Worm (Caenorhabditis elegans): ENCODE measurements around the gene ins-16.

The ins-16 gene

DNA sequence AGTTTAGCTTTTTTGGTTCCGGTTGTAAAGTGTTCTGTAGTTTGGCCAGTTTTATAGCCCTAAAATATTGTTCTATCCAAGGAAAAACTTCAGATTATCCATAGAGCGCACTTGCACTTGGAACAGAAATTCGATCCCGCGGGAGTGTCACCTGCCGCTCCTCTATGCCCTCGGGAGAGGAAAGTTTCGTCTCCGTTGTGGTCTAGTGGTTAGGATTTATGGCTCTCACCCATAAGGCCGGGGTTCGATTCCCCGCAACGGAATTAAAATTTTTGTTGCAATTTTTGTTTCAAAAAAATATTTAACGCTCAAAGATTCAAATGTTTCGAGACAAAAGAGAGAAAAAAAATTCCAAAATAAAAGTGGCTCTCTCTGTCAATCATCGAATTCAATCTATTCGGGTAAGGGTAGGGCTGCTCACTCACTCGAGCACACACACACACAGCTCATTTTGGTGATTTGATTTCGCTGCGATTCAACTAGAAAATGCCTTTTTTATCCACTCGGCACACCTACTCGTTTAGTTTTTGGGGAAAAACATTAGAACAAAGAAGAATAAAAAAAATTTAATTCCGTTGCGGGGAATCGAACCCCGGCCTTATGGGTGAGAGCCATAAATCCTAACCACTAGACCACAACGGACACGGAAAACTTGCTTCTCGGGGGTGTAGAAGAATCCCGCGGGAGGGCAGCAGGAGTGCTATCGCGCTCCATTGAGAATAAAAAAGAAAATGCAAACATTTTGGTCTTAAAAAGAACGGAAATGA lies 28.2 kb downstream of the ins-16 start (continued):
- TF ChIP-seq madf-5 (GFP tag; IDR thresholded peaks at IDR 0.05) (peak; percentile 80 to 81; a peak in 2 of 4 replicates), hmg-1.1 (GFP tag; IDR thresholded peaks at IDR 0.05) (peak; percentile 42), R02D3.7 (tag; optimal IDR thresholded peaks at IDR 0.05) (no peak), unc-62 (GFP tag; optimal IDR thresholded peaks at IDR 0.05 in 1 of 2) (peak in 1 of 2 experiments; percentile 52), unc-62 (tag; optimal IDR thresholded peaks at IDR 0.05) (no peak), egl-27 (tag; optimal IDR thresholded peaks at IDR 0.05) (no peak), set-16 (GFP tag; IDR thresholded peaks at IDR 0.05) (peak; percentile 21; the same call in 1 of the 2 replicates), rbr-2 (tag; optimal IDR thresholded peaks at IDR 0.05) (peak; percentile 22), daf-8 (GFP tag; IDR thresholded peaks at IDR 0.05) (no peak), nhr-6 (tag; optimal IDR thresholded peaks at IDR 0.05) (no peak), egl-43 (GFP tag; IDR thresholded peaks at IDR 0.05) (peak; percentile 76), ceh-32 (tag; optimal IDR thresholded peaks at IDR 0.05; ENCODE audit: poor library complexity) (no peak), dve-1 (tag; optimal IDR thresholded peaks at IDR 0.05; ENCODE audit: insufficient read depth) (peak; percentile 34), spr-1 (tag; optimal IDR thresholded peaks at IDR 0.05) (peak; percentile 51), vab-7 (GFP tag; IDR thresholded peaks at IDR 0.05) (peak; percentile 74), cey-2 (tag; optimal IDR thresholded peaks at IDR 0.05; ENCODE audit: borderline replicate concordance, insufficient read depth) (no peak)

DNA sequence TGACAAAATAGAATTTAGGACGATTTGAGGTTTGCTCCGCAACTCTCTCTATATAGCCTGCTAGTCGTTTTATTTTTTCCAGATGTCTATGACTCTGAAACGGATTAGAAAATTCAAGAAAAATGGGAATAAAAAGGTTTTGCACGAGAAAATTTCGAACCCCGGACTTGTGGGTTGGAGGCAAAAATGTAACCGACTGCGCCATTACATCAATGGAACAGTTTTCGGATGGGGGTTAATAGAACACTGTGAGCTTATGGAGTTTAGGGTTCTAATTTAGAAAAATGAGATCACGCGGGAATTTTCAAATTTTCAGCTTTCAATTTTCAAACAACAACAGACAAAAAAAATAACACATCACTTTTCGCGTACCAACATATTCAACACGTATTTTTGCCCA lies 29.0 kb downstream of the ins-16 start:
- TF ChIP-seq lim-7 (GFP tag; IDR thresholded peaks at IDR 0.05) (peak; percentile 74), dmd-8 (GFP tag; IDR thresholded peaks at IDR 0.05) (0 out of 2 replicates have a peak, but pooled peaks have one; percentile 40), mxl-2 (GFP tag; conservative IDR thresholded peaks at IDR 0.05) (no peak), aha-1 (tag) (peak; percentile 4), lin-38 (GFP tag; IDR thresholded peaks at IDR 0.05) (peak; percentile 47), arid-1 (GFP tag; conservative IDR thresholded peaks at IDR 0.05) (0 out of 2 replicates have a peak, but pooled peaks have one; percentile 22), vab-7 (GFP tag; IDR thresholded peaks at IDR 0.05) (0 out of 2 replicates have a peak, but pooled peaks have one; percentile 15), spr-3 (GFP tag; optimal IDR thresholded peaks at IDR 0.05) (no peak), zfp-3 (GFP tag; conservative IDR thresholded peaks at IDR 0.05) (peak; percentile 29; the same call in 1 of the 2 replicates)

DNA sequence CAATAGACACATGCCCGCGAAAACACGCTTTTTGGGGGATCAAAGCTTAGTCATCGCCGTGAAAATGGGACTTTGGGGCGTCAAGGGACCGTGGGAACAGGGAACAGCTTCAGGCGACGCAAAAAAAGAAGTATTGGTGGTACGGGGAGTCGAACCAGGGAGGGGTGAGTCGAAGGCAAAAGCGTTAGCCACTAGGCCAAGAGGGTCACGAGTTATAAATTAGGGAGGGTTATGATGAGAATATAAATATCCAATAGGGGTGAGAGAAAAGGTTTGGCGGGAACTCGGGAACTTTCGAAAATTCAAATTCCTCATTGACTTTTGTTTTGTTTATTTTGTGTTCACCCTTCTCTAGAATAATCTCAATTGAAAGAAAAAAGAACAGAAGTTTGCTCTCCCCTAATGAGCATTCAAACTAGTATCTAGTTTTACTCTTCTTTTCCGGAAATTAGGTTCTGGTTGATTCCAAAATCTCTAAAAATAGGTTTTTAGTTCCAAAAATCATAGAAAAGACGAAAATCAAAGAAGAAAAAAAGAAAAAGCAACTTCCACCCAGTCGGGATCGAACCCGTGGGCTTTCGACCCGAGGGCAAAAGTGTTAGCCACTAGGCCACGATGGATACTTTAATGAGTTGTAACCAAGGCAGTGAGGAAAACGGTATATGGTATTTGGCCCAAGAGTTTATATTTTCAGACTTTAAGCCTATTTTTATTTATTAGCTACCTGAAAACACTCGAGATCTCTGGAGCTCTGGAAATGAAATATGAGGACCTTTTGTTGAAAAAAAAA lies 29.8 kb downstream of the ins-16 start:
- TF ChIP-seq ces-1 (GFP tag; optimal IDR thresholded peaks at IDR 0.05) (no peak), arid-1 (GFP tag; conservative IDR thresholded peaks at IDR 0.05) (peak; percentile 46; the same call in 1 of the 2 replicates), lin-13 (GFP tag; optimal IDR thresholded peaks at IDR 0.05) (peak; percentile 68), lin-1 (GFP tag; IDR thresholded peaks at IDR 0.05) (0 out of 2 replicates have a peak, but pooled peaks have one; percentile 45), aha-1 (tag) (peak; percentile 88), ceh-20 (GFP tag; IDR thresholded peaks at IDR 0.05) (peak; percentile 14; the same call in 1 of the 2 replicates), dmd-8 (GFP tag; IDR thresholded peaks at IDR 0.05) (peak; percentile 86), lsy-2 (tag; optimal IDR thresholded peaks at IDR 0.05) (no peak), lin-38 (GFP tag; IDR thresholded peaks at IDR 0.05) (peak; percentile 78), pha-4 (GFP tag; IDR thresholded peaks at IDR 0.05) (peak; percentile 71; the same call in 1 of the 2 replicates), pha-4 (tag; optimal IDR thresholded peaks at IDR 0.05) (no peak), lim-7 (GFP tag; IDR thresholded peaks at IDR 0.05) (peak; percentile 88), rbr-2 (tag; optimal IDR thresholded peaks at IDR 0.05) (peak; percentile 3), F37D6.2 (tag; optimal IDR thresholded peaks at IDR 0.05) (no peak), T20F7.1 (GFP tag; optimal IDR thresholded peaks at IDR 0.05) (no peak), Y105C5A.15 (GFP tag; IDR thresholded peaks at IDR 0.05) (peak; percentile 80), nhr-42 (GFP tag; IDR thresholded peaks at IDR 0.05) (no peak), daf-16 (GFP tag; optimal IDR thresholded peaks at IDR 0.05) (peak in 1 of 2 experiments; percentile 20), daf-16 (tag; optimal IDR thresholded peaks at IDR 0.05) (peak; percentile 3), snpc-1.2 (GFP tag; IDR thresholded peaks at IDR 0.05) (peak; percentile 58; the same call in 1 of the 2 replicates), ZK337.2 (GFP tag; IDR thresholded peaks at IDR 0.05) (0 out of 2 replicates have a peak, but pooled peaks have one; percentile 24), Y48G9A.11 (GFP tag; IDR thresholded peaks at IDR 0.05) (peak; percentile 65), pqm-1 (tag; optimal IDR thresholded peaks at IDR 0.05) (no peak), unc-130 (GFP tag; optimal IDR thresholded peaks at IDR 0.05) (peak; percentile 1), duxl-1 (tag; optimal IDR thresholded peaks at IDR 0.05; ENCODE audit: poor library complexity) (peak; percentile 62), ctbp-1 (GFP tag; IDR thresholded peaks at IDR 0.05) (peak; percentile 42)

Data from whole organism, L4 larva.